Worm (Caenorhabditis elegans) whole organism, L1 larva: ENCODE results near the gene alkb-1.

Experiments used
- C04F5.9 ChIP-seq: sonication (generic microtip); optimal IDR thresholded peaks from 2 replicates; lab custom pipeline; 2016; ENCODE audit warnings: missing genetic modification characterization, missing compliant biosample characterization
- aly-2 ChIP-seq: fragments of 150-350 bp; optimal IDR thresholded peaks from 2 replicates; lab custom pipeline; 2014; ENCODE audit warnings: missing biosample characterization, missing genetic modification characterization
- ceh-63 ChIP-seq: fragments of 200-800 bp; sonication (Bioruptor generic); optimal IDR thresholded peaks from 2 replicates; lab custom pipeline; 2018; ENCODE audit warnings: mild to moderate bottlenecking, missing genetic modification characterization, missing compliant biosample characterization
- ceh-8 ChIP-seq: fragments of 200-800 bp; sonication (Bioruptor generic); optimal IDR thresholded peaks from 2 replicates; lab custom pipeline; 2018; ENCODE audit warnings: mild to moderate bottlenecking, missing genetic modification characterization, moderate library complexity, missing compliant biosample characterization
- ceh-82 ChIP-seq, 3 experiments: fragments of 150-350 bp in 1 of 3; sonication (generic microtip) in 2 of 3; optimal IDR thresholded peaks; 2 replicates each; lab custom pipeline; 2014 to 2017; ENCODE audit warnings: missing biosample characterization in 3 of 3, missing genetic modification characterization in 3 of 3
- ceh-88 ChIP-seq: fragments of 200-800 bp; sonication (Bioruptor generic); IDR thresholded peaks from 2 replicates; pipeline ENCODE4 v1.3.6; 2022; ENCODE audit warnings: missing genetic modification characterization, missing compliant biosample characterization
- ceh-90 ChIP-seq: sonication (generic microtip); optimal IDR thresholded peaks from 2 replicates; lab custom pipeline; 2016; ENCODE audit warnings: missing genetic modification characterization, missing compliant biosample characterization
- ces-1 ChIP-seq: fragments of 150-350 bp; optimal IDR thresholded peaks from 2 replicates; lab custom pipeline; 2014; ENCODE audit warnings: missing biosample characterization, missing genetic modification reagents, missing genetic modification characterization
- dpl-1 ChIP-seq, 3 experiments: fragments of 150-350 bp in 2 of 3; sonication (generic microtip) in 1 of 3; optimal IDR thresholded peaks; 2 replicates each; lab custom pipeline; 2014 to 2017; ENCODE audit warnings: missing biosample characterization in 3 of 3, missing genetic modification characterization in 3 of 3, missing genetic modification reagents in 3 of 3
- dsc-1 ChIP-seq: sonication (generic microtip); optimal IDR thresholded peaks from 2 replicates; lab custom pipeline; 2016; ENCODE audit warnings: mild to moderate bottlenecking, missing genetic modification characterization, missing compliant biosample characterization
- efl-1 ChIP-seq, 4 experiments: fragments of 150-350 bp; optimal IDR thresholded peaks in 3 of 4; peaks in 1 of 4; 1 replicate in 1 of 4; 2 replicates in 3 of 4; lab custom pipeline; 2014; ENCODE audit warnings: missing biosample characterization in 2 of 4, missing genetic modification characterization in 2 of 4, missing genetic modification reagents in 2 of 4
- egl-13 ChIP-seq: sonication (generic microtip); optimal IDR thresholded peaks from 2 replicates; lab custom pipeline; 2016; ENCODE audit warnings: missing genotype, missing genetic modification reagents, missing genetic modification characterization, missing compliant biosample characterization
- elt-3 ChIP-seq, 6 experiments: fragments of 150-350 bp in 1 of 6; sonication (generic microtip); optimal IDR thresholded peaks; 2 replicates each; lab custom pipeline; 2017 to 2018; ENCODE audit warnings: missing biosample characterization in 6 of 6, missing genetic modification characterization in 6 of 6, inconsistent platforms in 1 of 6
- ets-5 ChIP-seq: fragments of 200-800 bp; sonication (Bioruptor generic); IDR thresholded peaks from 2 replicates; pipeline ENCODE4 v1.3.6; 2022; ENCODE audit warnings: missing genetic modification characterization, missing compliant biosample characterization
- fkh-8 ChIP-seq: sonication (generic microtip); optimal IDR thresholded peaks from 2 replicates; lab custom pipeline; 2016; ENCODE audit warnings: mild to moderate bottlenecking, missing genetic modification characterization, missing compliant biosample characterization
- fos-1 ChIP-seq: fragments of 150-350 bp; optimal IDR thresholded peaks from 2 replicates; lab custom pipeline; 2014; ENCODE audit warnings: missing biosample characterization, missing genetic modification characterization
- grh-1 ChIP-seq: fragments of 200-800 bp; sonication (Bioruptor generic); IDR thresholded peaks from 2 replicates; pipeline ENCODE4 v1.3.6; 2022; ENCODE audit warnings: missing genetic modification reagents, missing genetic modification characterization, missing compliant biosample characterization
- hlh-17 ChIP-seq: fragments of 200-800 bp; sonication (Bioruptor generic); optimal IDR thresholded peaks from 2 replicates; lab custom pipeline; 2018; ENCODE audit warnings: missing genetic modification characterization, mild to moderate bottlenecking, missing compliant biosample characterization, moderate library complexity, borderline replicate concordance
- hlh-4 ChIP-seq: sonication (generic microtip); optimal IDR thresholded peaks from 2 replicates; lab custom pipeline; 2016; ENCODE audit warnings: mild to moderate bottlenecking, missing genetic modification characterization, missing compliant biosample characterization
- irx-1 ChIP-seq: sonication (generic microtip); optimal IDR thresholded peaks from 2 replicates; lab custom pipeline; 2016; ENCODE audit warnings: missing genetic modification characterization, missing compliant biosample characterization
- isw-1 ChIP-seq: fragments of 200-800 bp; sonication (Bioruptor generic); IDR thresholded peaks from 2 replicates; pipeline ENCODE4 v1.3.6; 2022; ENCODE audit warnings: missing genetic modification characterization, missing compliant biosample characterization
- lin-14 ChIP-seq: fragments of 200-800 bp; sonication (Bioruptor generic); optimal IDR thresholded peaks from 2 replicates; lab custom pipeline; 2018; ENCODE audit warnings: mild to moderate bottlenecking, missing genetic modification characterization, moderate library complexity, missing compliant biosample characterization
- lsy-2 ChIP-seq, 2 experiments: fragments of 150-350 bp; optimal IDR thresholded peaks; 2 replicates each; lab custom pipeline; 2014; ENCODE audit warnings: missing biosample characterization in 2 of 2, missing genetic modification characterization in 2 of 2
- mep-1 ChIP-seq: fragments of 150-350 bp; optimal IDR thresholded peaks from 2 replicates; lab custom pipeline; 2014; ENCODE audit warnings: missing biosample characterization, missing genetic modification characterization
- nhr-20 ChIP-seq: sonication (generic microtip); optimal IDR thresholded peaks from 2 replicates; lab custom pipeline; 2016; ENCODE audit warnings: mild to moderate bottlenecking, missing genetic modification characterization, missing compliant biosample characterization
- nhr-76 ChIP-seq: sonication (generic microtip); optimal IDR thresholded peaks from 2 replicates; lab custom pipeline; 2017; ENCODE audit warnings: missing biosample characterization, missing genetic modification characterization
- nhr-77 ChIP-seq: fragments of 150-350 bp; optimal IDR thresholded peaks from 2 replicates; lab custom pipeline; 2014; ENCODE audit warnings: missing biosample characterization, missing genetic modification characterization
- nhr-84 ChIP-seq: sonication (generic microtip); optimal IDR thresholded peaks from 2 replicates; lab custom pipeline; 2017; ENCODE audit warnings: missing biosample characterization, missing genetic modification characterization
- nhr-85 ChIP-seq: sonication (generic microtip); peaks from one replicate; lab custom pipeline; 2016; ENCODE audit warnings: missing genetic modification characterization, inconsistent platforms, missing compliant biosample characterization
- nhr-90 ChIP-seq: sonication (generic microtip); optimal IDR thresholded peaks from 2 replicates; lab custom pipeline; 2016; ENCODE audit warnings: mild to moderate bottlenecking, missing genetic modification characterization, missing compliant biosample characterization; ENCODE audit not compliant: poor library complexity
- pag-3 ChIP-seq: sonication (generic microtip); optimal IDR thresholded peaks from 2 replicates; lab custom pipeline; 2017; ENCODE audit warnings: missing genetic modification characterization, mild to moderate bottlenecking, missing compliant biosample characterization, antibody characterized with exemption, borderline replicate concordance; ENCODE audit not compliant: insufficient read depth
- pqm-1 ChIP-seq: sonication (generic microtip); optimal IDR thresholded peaks from 3 replicates; lab custom pipeline; 2017; ENCODE audit warnings: missing biosample characterization, missing genetic modification characterization
- snpc-4 ChIP-seq: fragments of 150-350 bp; optimal IDR thresholded peaks from 2 replicates; lab custom pipeline; 2014; ENCODE audit warnings: missing biosample characterization, missing genetic modification characterization
- sup-37 ChIP-seq: fragments of 200-800 bp; sonication (Bioruptor generic); optimal IDR thresholded peaks from 2 replicates; lab custom pipeline; 2018; ENCODE audit warnings: mild to moderate bottlenecking, missing genetic modification characterization, missing compliant biosample characterization
- unc-130 ChIP-seq: fragments of 150-350 bp; optimal IDR thresholded peaks from 2 replicates; lab custom pipeline; 2017; ENCODE audit warnings: missing biosample characterization, missing genetic modification characterization, inconsistent platforms
- unc-62 ChIP-seq: fragments of 150-350 bp; optimal IDR thresholded peaks from 2 replicates; lab custom pipeline; 2014; ENCODE audit warnings: missing biosample characterization, missing genetic modification reagents, missing genetic modification characterization
- vab-15 ChIP-seq: sonication (generic microtip); optimal IDR thresholded peaks from 2 replicates; lab custom pipeline; 2017; ENCODE audit warnings: missing genotype, mild to moderate bottlenecking, missing genetic modification characterization, missing compliant biosample characterization

alkb-1 gene

ce11 chrII:1437449-1438335 is 25.5 kb downstream of the alkb-1 start, which contains the start of gene nol-6 (continued):
- TF ChIP-seq nhr-90 (tag; lab: Kevin White, UChicago) (peak; percentile 12), grh-1 (GFP tag; lab: Robert Waterston, UW) (no peak), snpc-4 (tag; lab: Kevin White, UChicago) (no peak), nhr-85 (peak; percentile 56), pqm-1 (tag; lab: Kevin White, UChicago) (no peak), dsc-1 (no peak), hlh-4 (tag; lab: Kevin White, UChicago) (no peak), nhr-84 (no peak), nhr-77 (peak; percentile 9), unc-130 (tag; lab: Kevin White, UChicago) (peak; percentile 19), ceh-63 (GFP tag; lab: Kevin White, UChicago) (no peak), irx-1 (tag; lab: Kevin White, UChicago) (no peak), aly-2 (tag; lab: Kevin White, UChicago) (no peak), mep-1 (tag; lab: Kevin White, UChicago) (no peak), ceh-82 (tag; optimal IDR thresholded peaks at IDR 0.05; lab: Kevin White, UChicago) (peak in 2 of 3 experiments; percentile 6 to 47), vab-15 (tag; lab: Kevin White, UChicago) (no peak), efl-1 (optimal IDR thresholded peaks at IDR 0.05; lab: Kevin White, UChicago) (peak; percentile 92 to 93), efl-1 (GFP tag; optimal IDR thresholded peaks at IDR 0.05 in 1 of 2; lab: Kevin White, UChicago) (peak; percentile 92 to 99), nhr-20 (tag; lab: Kevin White, UChicago) (peak; percentile 67), C04F5.9 (no peak), elt-3 (tag; optimal IDR thresholded peaks at IDR 0.05; lab: Kevin White, UChicago) (peak in 1 of 6 experiments; percentile 13), unc-62 (GFP tag; lab: Kevin White, UChicago) (no peak), fkh-8 (tag; lab: Kevin White, UChicago) (no peak), egl-13 (tag; lab: Kevin White, UChicago) (no peak), ceh-88 (GFP tag; lab: Robert Waterston, UW) (no peak)

ce11 chrII:1438336-1438589 is 26.1 kb downstream of the alkb-1 start, which contains the start of gene Y51H7C.3:
Gene Y51H7C.3 (plus strand): TSS chrII:1438490.
- no peak for TF ChIP-seq unc-62 (GFP tag; lab: Kevin White, UChicago)
- TF ChIP-seq ceh-8 (GFP tag; lab: Kevin White, UChicago) = no peak
- no peak for TF ChIP-seq fos-1 (tag; lab: Kevin White, UChicago)

ce11 chrII:1441479-1441878 is 29.3 kb downstream of the alkb-1 start:
- no peak for TF ChIP-seq efl-1 (optimal IDR thresholded peaks at IDR 0.05; lab: Kevin White, UChicago)
- peak in 1 of 2 experiments; percentile 41 for TF ChIP-seq efl-1 (GFP tag; optimal IDR thresholded peaks at IDR 0.05 in 1 of 2; lab: Kevin White, UChicago)
- no peak for TF ChIP-seq lsy-2 (tag; optimal IDR thresholded peaks at IDR 0.05; lab: Kevin White, UChicago)
- TF ChIP-seq isw-1 (GFP tag; lab: Robert Waterston, UW) = no peak
- no peak for TF ChIP-seq lin-14 (GFP tag; lab: Kevin White, UChicago)
- TF ChIP-seq, all 84 proteins: peak for 1

ce11 chrII:1444911-1445310 is 32.7 kb downstream of the alkb-1 start, which contains the start of gene scl-17:
Gene scl-17 (plus strand): TSS chrII:1445211.
- no peak for TF ChIP-seq hlh-17 (GFP tag; lab: Kevin White, UChicago)
- no peak for TF ChIP-seq nhr-76
- TF ChIP-seq ceh-88 (GFP tag; lab: Robert Waterston, UW) = no peak
- no peak for TF ChIP-seq ets-5
- TF ChIP-seq grh-1 (GFP tag; lab: Robert Waterston, UW) = no peak
- TF ChIP-seq pqm-1 (tag; lab: Kevin White, UChicago) = no peak
- TF ChIP-seq pag-3 (tag; lab: Kevin White, UChicago) = no peak
- no peak for TF ChIP-seq sup-37 (GFP tag; lab: Kevin White, UChicago)
- no peak for TF ChIP-seq ceh-90 (tag; lab: Kevin White, UChicago)
- no peak for TF ChIP-seq dpl-1 (GFP tag; optimal IDR thresholded peaks at IDR 0.05; lab: Kevin White, UChicago)
- no peak for TF ChIP-seq hlh-4 (tag; lab: Kevin White, UChicago)
- no peak for TF ChIP-seq ces-1 (GFP tag; lab: Kevin White, UChicago)
